Worm (Caenorhabditis elegans): ENCODE results near the gene F59A1.16.

DNA sequence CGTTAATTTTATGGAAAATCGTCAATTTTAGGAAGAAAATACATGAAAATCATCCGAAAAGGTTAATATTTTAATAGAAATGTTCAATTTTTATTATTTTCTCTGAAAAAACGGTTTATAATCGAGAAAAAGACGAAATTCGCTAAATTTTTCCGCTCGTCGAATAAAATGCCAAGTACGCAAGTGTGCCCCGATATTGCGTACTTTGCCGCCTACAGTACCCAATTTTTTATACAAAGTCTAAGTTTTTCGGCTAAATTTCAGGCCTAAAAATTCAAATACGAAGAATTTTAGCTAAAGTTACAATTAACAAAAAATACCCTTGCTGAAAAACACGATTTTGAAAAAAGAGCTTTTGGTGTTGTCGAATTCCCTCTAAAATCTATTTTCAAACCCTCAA lies 25.9 kb downstream of the F59A1.16 start:
- TF ChIP-seq flh-1 (GFP tag; optimal IDR thresholded peaks at IDR 0.05): no peak
- no peak for TF ChIP-seq nhr-76 (tag; optimal IDR thresholded peaks at IDR 0.05)
- no peak for TF ChIP-seq ztf-11 (tag; optimal IDR thresholded peaks at IDR 0.05)
- no peak for TF ChIP-seq nhr-237 (tag; optimal IDR thresholded peaks at IDR 0.05)
- no peak for TF ChIP-seq unc-62 (GFP tag; optimal IDR thresholded peaks at IDR 0.05)
